Worm (Caenorhabditis elegans) whole organism, midembryonic: ENCODE results near the gene K02E2.7.

Source experiments
- T22C8.4 ChIP-seq: fragments of 200-800 bp; sonication (Bioruptor generic); IDR thresholded peaks from 2 replicates; pipeline ENCODE4 v1.3.6; 2022; ENCODE audit warnings: missing genetic modification characterization, missing compliant biosample characterization
- flt-1 ChIP-seq: fragments of 200-800 bp; sonication (Bioruptor generic); IDR thresholded peaks from 2 replicates; pipeline ENCODE4 v1.3.6; 2022; ENCODE audit warnings: missing genetic modification characterization, missing compliant biosample characterization

- TF ChIP-seq flt-1 (no peak), T22C8.4 (no peak)
Measured at ce11 chrV:20366839-20367238, 20.0 kb downstream of the K02E2.7 start, which contains the start of gene K02E2.8.
